Worm (Caenorhabditis elegans) whole organism, young adult: Measurements from ENCODE around the gene anmt-2.
A peak's percentile ranks its signal among the peaks of the same experiment; 100 is the strongest.

Experiments
- B0261.1 ChIP-seq: sonication (generic microtip); optimal IDR thresholded peaks from 2 replicates; lab custom pipeline; 2016; ENCODE audit warnings: mild to moderate bottlenecking, missing genetic modification characterization, moderate library complexity, missing compliant biosample characterization
- B0336.3 ChIP-seq: fragments of 200-800 bp; sonication (Bioruptor generic); IDR thresholded peaks from 2 replicates; pipeline ENCODE4 v1.3.6; 2022; ENCODE audit warnings: missing genetic modification characterization, missing compliant biosample characterization
- C06A6.2 ChIP-seq: fragments of 200-800 bp; sonication (Bioruptor generic); conservative IDR thresholded peaks from 2 replicates; pipeline ENCODE4 v1.3.6; 2022; ENCODE audit warnings: missing genetic modification characterization, missing compliant biosample characterization
- C17E4.6 ChIP-seq: fragments of 200-800 bp; sonication (Bioruptor generic); IDR thresholded peaks from 2 replicates; pipeline ENCODE4 v1.3.6; 2022; ENCODE audit warnings: missing genetic modification reagents, missing genetic modification characterization, missing compliant biosample characterization
- F10E7.11 ChIP-seq: sonication (generic microtip); optimal IDR thresholded peaks from 2 replicates; lab custom pipeline; 2017; ENCODE audit warnings: mild to moderate bottlenecking, missing genetic modification characterization, moderate library complexity, missing compliant biosample characterization
- F23B12.7 ChIP-seq: sonication (generic microtip); optimal IDR thresholded peaks from 2 replicates; lab custom pipeline; 2017; ENCODE audit warnings: missing genetic modification characterization, mild to moderate bottlenecking, missing compliant biosample characterization, antibody characterized with exemption, moderate library complexity; ENCODE audit not compliant: insufficient read depth
- F39B2.1 ChIP-seq: fragments of 200-800 bp; sonication (Bioruptor generic); IDR thresholded peaks from 2 replicates; pipeline ENCODE4 v1.3.6; 2022; ENCODE audit warnings: missing genetic modification reagents, missing genetic modification characterization, missing compliant biosample characterization
- F52B5.7 ChIP-seq: sonication (generic microtip); optimal IDR thresholded peaks from 2 replicates; lab custom pipeline; 2016; ENCODE audit warnings: mild to moderate bottlenecking, missing genetic modification characterization, missing compliant biosample characterization
- F55B11.4 ChIP-seq: sonication (generic microtip); optimal IDR thresholded peaks from 2 replicates; lab custom pipeline; 2016; ENCODE audit warnings: missing compliant biosample characterization, missing genetic modification characterization, borderline replicate concordance; ENCODE audit not compliant: insufficient read depth
- K12H6.12 ChIP-seq: fragments of 200-800 bp; sonication (Bioruptor generic); optimal IDR thresholded peaks from 2 replicates; lab custom pipeline; 2018; ENCODE audit warnings: mild to moderate bottlenecking, missing genetic modification characterization, missing compliant biosample characterization
- T26A5.8 ChIP-seq: sonication (generic microtip); optimal IDR thresholded peaks from 2 replicates; lab custom pipeline; 2016; ENCODE audit warnings: missing genetic modification characterization, missing compliant biosample characterization
- Y67H2A.10 ChIP-seq: fragments of 200-800 bp; sonication (Bioruptor generic); conservative IDR thresholded peaks from 2 replicates; pipeline ENCODE4 v1.3.6; 2022; ENCODE audit warnings: missing genetic modification reagents, missing genetic modification characterization, missing compliant biosample characterization
- ZK185.1 ChIP-seq: sonication (generic microtip); optimal IDR thresholded peaks from 2 replicates; lab custom pipeline; 2016; ENCODE audit warnings: mild to moderate bottlenecking, missing genetic modification characterization, missing compliant biosample characterization; ENCODE audit not compliant: poor library complexity, severe bottlenecking
- aptf-3 ChIP-seq: fragments of 200-800 bp; sonication (Bioruptor generic); IDR thresholded peaks from 2 replicates; pipeline ENCODE4 v1.3.6; 2022; ENCODE audit warnings: missing genetic modification characterization, missing compliant biosample characterization
- ccch-3 ChIP-seq: fragments of 200-800 bp; sonication (Bioruptor generic); optimal IDR thresholded peaks from 2 replicates; lab custom pipeline; 2018; ENCODE audit warnings: mild to moderate bottlenecking, missing genetic modification characterization, missing compliant biosample characterization
- cebp-2 ChIP-seq: fragments of 200-800 bp; sonication (Bioruptor generic); IDR thresholded peaks from 2 replicates; pipeline ENCODE4 v1.3.6; 2022; ENCODE audit warnings: missing genetic modification characterization, missing compliant biosample characterization
- ceh-100 ChIP-seq: fragments of 200-800 bp; sonication (Bioruptor generic); IDR thresholded peaks from 2 replicates; pipeline ENCODE4 v1.3.6; 2022; ENCODE audit warnings: missing genetic modification reagents, missing genetic modification characterization, missing compliant biosample characterization
- die-1 ChIP-seq: sonication (generic microtip); optimal IDR thresholded peaks from 2 replicates; lab custom pipeline; 2016; ENCODE audit warnings: missing genotype, mild to moderate bottlenecking, missing genetic modification characterization, missing compliant biosample characterization
- dox-1 ChIP-seq: fragments of 200-800 bp; sonication (Bioruptor generic); IDR thresholded peaks from 2 replicates; pipeline ENCODE4 v1.3.6; 2022; ENCODE audit warnings: missing genetic modification reagents, missing genetic modification characterization, missing compliant biosample characterization
- him-1 ChIP-seq: sonication (generic microtip); optimal IDR thresholded peaks from 2 replicates; lab custom pipeline; 2016; ENCODE audit warnings: missing genotype, missing genetic modification reagents, missing genetic modification characterization, missing compliant biosample characterization
- hmg-20 ChIP-seq: fragments of 200-800 bp; sonication (Bioruptor generic); IDR thresholded peaks from 2 replicates; pipeline ENCODE4 v1.3.6; 2022; ENCODE audit warnings: missing genetic modification reagents, missing genetic modification characterization, missing compliant biosample characterization
- hsf-1 ChIP-seq: fragments of 200-800 bp; sonication (Bioruptor generic); IDR thresholded peaks from 2 replicates; pipeline ENCODE4 v1.3.6; 2022; ENCODE audit warnings: missing genetic modification reagents, missing genetic modification characterization, missing compliant biosample characterization
- lin-26 ChIP-seq: fragments of 200-800 bp; sonication (Bioruptor generic); IDR thresholded peaks from 2 replicates; pipeline ENCODE4 v1.3.6; 2022; ENCODE audit warnings: missing genetic modification reagents, missing genetic modification characterization, missing compliant biosample characterization
- lin-35 ChIP-seq, 3 experiments: fragments of 150-350 bp in 2 of 3; sonication (generic microtip) in 1 of 3; optimal IDR thresholded peaks; 2 replicates each; lab custom pipeline; 2014 to 2018; ENCODE audit warnings: missing biosample characterization in 3 of 3, missing genetic modification characterization in 3 of 3, missing genetic modification reagents in 3 of 3
- lsy-27 ChIP-seq: sonication (generic microtip); optimal IDR thresholded peaks from 2 replicates; lab custom pipeline; 2017; ENCODE audit warnings: missing genetic modification characterization, mild to moderate bottlenecking, missing compliant biosample characterization, antibody characterized with exemption, missing genotype, borderline replicate concordance; ENCODE audit not compliant: insufficient read depth
- madf-10 ChIP-seq: sonication (generic microtip); optimal IDR thresholded peaks from 2 replicates; lab custom pipeline; 2016; ENCODE audit warnings: mild to moderate bottlenecking, missing genetic modification characterization, missing compliant biosample characterization
- madf-3 ChIP-seq: fragments of 200-800 bp; sonication (Bioruptor generic); IDR thresholded peaks from 2 replicates; pipeline ENCODE4 v1.3.6; 2022; ENCODE audit warnings: missing genetic modification reagents, missing genetic modification characterization, missing compliant biosample characterization
- madf-6 ChIP-seq: fragments of 200-800 bp; sonication (Bioruptor generic); IDR thresholded peaks from 2 replicates; pipeline ENCODE4 v1.3.6; 2022; ENCODE audit warnings: missing genetic modification reagents, missing genetic modification characterization, missing compliant biosample characterization
- mes-4 ChIP-seq: sonication (generic microtip); optimal IDR thresholded peaks from 2 replicates; lab custom pipeline; 2016; ENCODE audit warnings: missing genotype, missing genetic modification characterization, missing compliant biosample characterization
- mxl-1 ChIP-seq: sonication (generic microtip); optimal IDR thresholded peaks from 2 replicates; lab custom pipeline; 2016; ENCODE audit warnings: missing genetic modification characterization, missing compliant biosample characterization
- nhr-120 ChIP-seq: fragments of 200-800 bp; sonication (Bioruptor generic); IDR thresholded peaks from 2 replicates; pipeline ENCODE4 v1.3.6; 2022; ENCODE audit warnings: missing genetic modification characterization, missing compliant biosample characterization
- pbrm-1 ChIP-seq: fragments of 200-800 bp; sonication (Bioruptor generic); IDR thresholded peaks from 2 replicates; pipeline ENCODE4 v1.3.6; 2022; ENCODE audit warnings: missing genetic modification reagents, missing genetic modification characterization, missing compliant biosample characterization
- rec-8 ChIP-seq, 2 experiments: sonication (generic microtip); optimal IDR thresholded peaks; 2 replicates each; lab custom pipeline; 2016; ENCODE audit warnings: mild to moderate bottlenecking in 2 of 2, missing genetic modification characterization in 2 of 2, missing genetic modification reagents in 2 of 2, missing genotype in 2 of 2, missing biosample characterization in 1 of 2, missing compliant biosample characterization in 1 of 2, moderate library complexity in 1 of 2
- rpc-1 ChIP-seq, 2 experiments: fragments of 150-350 bp in 1 of 2; sonication (generic microtip) in 1 of 2; optimal IDR thresholded peaks; 2 replicates each; lab custom pipeline; 2014 to 2018; ENCODE audit warnings: missing biosample characterization in 1 of 2, missing genetic modification characterization in 1 of 2, missing genetic modification reagents in 1 of 2, missing genotype in 1 of 2
- sea-2 ChIP-seq: fragments of 200-800 bp; sonication (Bioruptor generic); IDR thresholded peaks from 2 replicates; pipeline ENCODE4 v1.3.6; 2022; ENCODE audit warnings: missing genetic modification characterization, missing compliant biosample characterization
- snpc-1.1 ChIP-seq: sonication (generic microtip); optimal IDR thresholded peaks from 2 replicates; lab custom pipeline; 2017; ENCODE audit warnings: missing genetic modification characterization, mild to moderate bottlenecking, missing compliant biosample characterization, antibody characterized with exemption, moderate library complexity, missing genotype, missing genetic modification reagents; ENCODE audit not compliant: insufficient read depth
- snpc-3.4 ChIP-seq: sonication (generic microtip); optimal IDR thresholded peaks from 2 replicates; lab custom pipeline; 2017; ENCODE audit warnings: missing genetic modification characterization, mild to moderate bottlenecking, missing compliant biosample characterization, antibody characterized with exemption, moderate library complexity, missing genotype, missing genetic modification reagents
- snpc-4 ChIP-seq, 5 experiments: fragments of 150-350 bp in 1 of 5; sonication (generic microtip) in 4 of 5; optimal IDR thresholded peaks; 2 replicates each; lab custom pipeline; 2014 to 2018; ENCODE audit warnings: missing genetic modification characterization in 5 of 5, missing biosample characterization in 3 of 5, antibody characterized with exemption in 2 of 5, mild to moderate bottlenecking in 2 of 5, missing compliant biosample characterization in 2 of 5, missing genotype in 2 of 5, moderate library complexity in 2 of 5, missing genetic modification reagents in 1 of 5
- sptf-2 ChIP-seq: fragments of 200-800 bp; sonication (Bioruptor generic); optimal IDR thresholded peaks from 2 replicates; lab custom pipeline; 2018; ENCODE audit warnings: mild to moderate bottlenecking, missing genetic modification characterization, missing compliant biosample characterization
- tbp1 ChIP-seq: fragments of 200-800 bp; sonication (Bioruptor generic); optimal IDR thresholded peaks from 2 replicates; lab custom pipeline; 2018; ENCODE audit warnings: mild to moderate bottlenecking, missing genetic modification characterization, missing compliant biosample characterization
- tbx-9 ChIP-seq: sonication (generic microtip); optimal IDR thresholded peaks from 2 replicates; lab custom pipeline; 2016; ENCODE audit warnings: borderline replicate concordance, missing genetic modification characterization, inconsistent platforms, missing compliant biosample characterization
- tlf-1 ChIP-seq: fragments of 200-800 bp; sonication (Bioruptor generic); optimal IDR thresholded peaks from 2 replicates; lab custom pipeline; 2018; ENCODE audit warnings: mild to moderate bottlenecking, missing genetic modification characterization, missing compliant biosample characterization
- unc-130 ChIP-seq: sonication (generic microtip); optimal IDR thresholded peaks from 2 replicates; lab custom pipeline; 2016; ENCODE audit warnings: missing genetic modification reagents, missing genetic modification characterization, missing compliant biosample characterization
- zim-3 ChIP-seq: sonication (generic microtip); optimal IDR thresholded peaks from 2 replicates; lab custom pipeline; 2017; ENCODE audit warnings: mild to moderate bottlenecking, missing genetic modification characterization, moderate library complexity, missing compliant biosample characterization
- ztf-18 ChIP-seq: sonication (generic microtip); optimal IDR thresholded peaks from 2 replicates; lab custom pipeline; 2016; ENCODE audit warnings: missing genotype, mild to moderate bottlenecking, missing genetic modification characterization, missing compliant biosample characterization
- ztf-25 ChIP-seq: fragments of 200-800 bp; sonication (Bioruptor generic); IDR thresholded peaks from 2 replicates; pipeline ENCODE4 v1.3.6; 2022; ENCODE audit warnings: missing genetic modification reagents, missing genetic modification characterization, missing compliant biosample characterization
- ztf-28 ChIP-seq: fragments of 200-800 bp; sonication (Bioruptor generic); IDR thresholded peaks from 2 replicates; pipeline ENCODE4 v1.3.6; 2022; ENCODE audit warnings: missing genetic modification reagents, missing genetic modification characterization, missing compliant biosample characterization
- ztf-6 ChIP-seq: fragments of 200-800 bp; sonication (Bioruptor generic); IDR thresholded peaks from 2 replicates; pipeline ENCODE4 v1.3.6; 2022; ENCODE audit warnings: missing genetic modification reagents, missing genetic modification characterization, missing compliant biosample characterization

Gene anmt-2

DNA sequence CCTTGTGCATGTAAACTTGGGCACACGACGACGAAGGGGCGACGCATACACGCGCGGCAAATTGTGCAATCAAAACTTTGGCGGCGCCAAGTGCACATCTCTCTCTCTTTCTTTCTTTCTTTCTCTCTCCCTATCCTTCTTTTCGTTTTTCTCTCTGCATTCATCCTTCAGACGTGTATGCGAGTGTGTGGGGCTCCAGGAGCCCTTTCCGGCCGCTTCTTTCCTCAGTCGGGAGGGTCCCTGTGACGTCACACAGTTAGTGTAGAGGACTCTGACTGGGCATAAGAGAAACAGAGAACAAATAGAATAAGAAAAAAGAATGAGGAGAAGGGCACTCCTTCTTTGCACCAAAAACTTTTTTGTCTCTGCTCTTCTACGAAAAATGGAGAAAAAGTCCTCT, 20.1 kb downstream of the anmt-2 start (continued):
- TF ChIP-seq F10E7.11 (tag; lab: Kevin White, UChicago) (no peak), ccch-3 (GFP tag; lab: Kevin White, UChicago) (no peak), lin-35 (GFP tag; optimal IDR thresholded peaks at IDR 0.05; lab: Kevin White, UChicago) (peak in 1 of 3 experiments; percentile 59), B0336.3 (GFP tag; lab: Robert Waterston, UW) (no peak), rpc-1 (optimal IDR thresholded peaks at IDR 0.05; lab: Kevin White, UChicago) (no peak), rpc-1 (tag; optimal IDR thresholded peaks at IDR 0.05; lab: Kevin White, UChicago) (no peak), F39B2.1 (GFP tag; lab: Robert Waterston, UW) (no peak), ZK185.1 (tag; lab: Kevin White, UChicago) (no peak), F55B11.4 (tag; lab: Kevin White, UChicago) (no peak), zim-3 (tag; lab: Kevin White, UChicago) (no peak), ceh-100 (no peak), cebp-2 (GFP tag; lab: Robert Waterston, UW) (no peak), mes-4 (tag; lab: Kevin White, UChicago) (no peak), ztf-28 (GFP tag; lab: Robert Waterston, UW) (no peak), mxl-1 (no peak), hsf-1 (GFP tag; lab: Robert Waterston, UW) (no peak), snpc-1.1 (no peak), ztf-18 (tag; lab: Kevin White, UChicago) (no peak), lin-26 (no peak), Y67H2A.10 (GFP tag; lab: Robert Waterston, UW) (no peak), hmg-20 (GFP tag; lab: Robert Waterston, UW) (no peak), pbrm-1 (no peak), T26A5.8 (no peak), B0261.1 (tag; lab: Kevin White, UChicago) (no peak), sea-2 (GFP tag; lab: Robert Waterston, UW) (no peak), lsy-27 (tag; lab: Kevin White, UChicago) (no peak), F52B5.7 (tag; lab: Kevin White, UChicago) (no peak), madf-6 (no peak), aptf-3 (no peak), C06A6.2 (GFP tag; lab: Robert Waterston, UW) (0 out of 2 replicates have a peak, but pooled peaks have one; percentile 56), dox-1 (GFP tag; lab: Robert Waterston, UW) (no peak), snpc-3.4 (tag; lab: Kevin White, UChicago) (no peak), snpc-4 (GFP tag; optimal IDR thresholded peaks at IDR 0.05; lab: Kevin White, UChicago) (peak; percentile 25), snpc-4 (tag; optimal IDR thresholded peaks at IDR 0.05; lab: Kevin White, UChicago) (no peak), him-1 (tag; lab: Kevin White, UChicago) (no peak), tbp1 (no peak), madf-3 (GFP tag; lab: Robert Waterston, UW) (no peak), rec-8 (tag; optimal IDR thresholded peaks at IDR 0.05; lab: Kevin White, UChicago) (no peak), madf-10 (peak; percentile 43), nhr-120 (GFP tag; lab: Robert Waterston, UW) (no peak), unc-130 (GFP tag; lab: Kevin White, UChicago) (no peak), ztf-25 (no peak), C17E4.6 (GFP tag; lab: Robert Waterston, UW) (no peak), K12H6.12 (peak; percentile 64), sptf-2 (no peak), ztf-6 (GFP tag; lab: Robert Waterston, UW) (no peak), tlf-1 (GFP tag; lab: Kevin White, UChicago) (no peak), F23B12.7 (tag; lab: Kevin White, UChicago) (no peak), tbx-9 (tag; lab: Kevin White, UChicago) (no peak), die-1 (tag; lab: Kevin White, UChicago) (no peak)
